Fruit fly (Drosophila melanogaster) whole organism, embryonic: ENCODE data around the gene CG46026.

ENCODE experiments used
- Abd-B ChIP-seq: fragments of 200-800 bp; sonication (Bioruptor generic); optimal IDR thresholded peaks from 2 replicates; lab custom pipeline; 2018; ENCODE audit warnings: missing biosample characterization, mild to moderate bottlenecking, missing genetic modification characterization, moderate library complexity
- B-H2 ChIP-seq: fragments of 200-800 bp; sonication (Bioruptor generic); optimal IDR thresholded peaks from 2 replicates; lab custom pipeline; 2018; ENCODE audit warnings: missing biosample characterization, mild to moderate bottlenecking, missing genetic modification characterization
- CG10274 ChIP-seq: fragments of 200-800 bp; sonication (Bioruptor generic); optimal IDR thresholded peaks from 3 replicates; lab custom pipeline; 2017; ENCODE audit warnings: missing biosample characterization, mild to moderate bottlenecking, missing genetic modification characterization
- CG13287 ChIP-seq: fragments of 200-800 bp; sonication (Bioruptor generic); IDR thresholded peaks from 2 replicates; pipeline ENCODE4 v1.3.6; 2022; ENCODE audit warnings: missing biosample characterization, missing genetic modification characterization; ENCODE audit not compliant: partially characterized antibody
- CG13424 ChIP-seq: fragments of 200-800 bp; sonication (Bioruptor generic); optimal IDR thresholded peaks from 2 replicates; lab custom pipeline; 2019; ENCODE audit warnings: missing biosample characterization, mild to moderate bottlenecking, missing genetic modification characterization, moderate library complexity
- CG15696 ChIP-seq: fragments of 200-800 bp; sonication (Bioruptor generic); optimal IDR thresholded peaks from 2 replicates; lab custom pipeline; 2019; ENCODE audit warnings: missing biosample characterization, mild to moderate bottlenecking, missing genetic modification characterization, moderate library complexity
- CG17568 ChIP-seq: fragments of 200-800 bp; sonication (Bioruptor generic); optimal IDR thresholded peaks from 2 replicates; lab custom pipeline; 2018; ENCODE audit warnings: missing biosample characterization, mild to moderate bottlenecking, missing genetic modification characterization, moderate library complexity
- CG17912 ChIP-seq: fragments of 200-800 bp; sonication (Bioruptor generic); optimal IDR thresholded peaks from 2 replicates; lab custom pipeline; 2018; ENCODE audit warnings: missing biosample characterization, mild to moderate bottlenecking, missing genetic modification characterization
- CG34224 ChIP-seq: fragments of 200-800 bp; sonication (Bioruptor generic); IDR thresholded peaks from 3 replicates; pipeline ENCODE4 v1.3.6; 2022; ENCODE audit warnings: missing biosample characterization, missing genetic modification characterization; ENCODE audit not compliant: partially characterized antibody
- CG34422 ChIP-seq: fragments of 200-800 bp; sonication (Bioruptor generic); IDR thresholded peaks from 3 replicates; pipeline ENCODE4 v1.3.6; 2022; ENCODE audit warnings: missing biosample characterization, missing genetic modification characterization
- CG3838 ChIP-seq: fragments of 200-800 bp; sonication (Bioruptor generic); optimal IDR thresholded peaks from 3 replicates; lab custom pipeline; 2016; ENCODE audit warnings: missing biosample characterization, missing genetic modification characterization
- CG6254 ChIP-seq: fragments of 200-800 bp; sonication (Bioruptor generic); optimal IDR thresholded peaks from 3 replicates; lab custom pipeline; 2017; ENCODE audit warnings: mild to moderate bottlenecking, missing biosample characterization, missing genetic modification reagents, missing genetic modification characterization
- CG8290 ChIP-seq, 3 experiments: fragments of 200-800 bp; sonication (Bioruptor generic); optimal IDR thresholded peaks; 2 replicates each; lab custom pipeline; 2016 to 2019; ENCODE audit warnings: missing biosample characterization in 3 of 3, missing genetic modification characterization in 3 of 3, mild to moderate bottlenecking in 2 of 3, moderate library complexity in 1 of 3
- CG9876 ChIP-seq: fragments of 200-800 bp; sonication (Bioruptor generic); optimal IDR thresholded peaks from 2 replicates; lab custom pipeline; 2016; ENCODE audit warnings: missing biosample characterization, missing genetic modification characterization
- CoRest ChIP-seq: fragments of 200-800 bp; sonication (Bioruptor generic); optimal IDR thresholded peaks from 3 replicates; lab custom pipeline; 2018; ENCODE audit warnings: missing biosample characterization, mild to moderate bottlenecking, missing genetic modification characterization, moderate library complexity
- Dbx ChIP-seq: fragments of 200-800 bp; sonication (Bioruptor generic); IDR thresholded peaks from 3 replicates; pipeline ENCODE4 v1.3.6; 2022; ENCODE audit warnings: missing biosample characterization, missing genetic modification characterization
- Dip2 ChIP-seq: fragments of 200-800 bp; sonication (Bioruptor generic); IDR thresholded peaks from 2 replicates; pipeline ENCODE4 v1.3.6; 2022; ENCODE audit warnings: missing biosample characterization, missing genetic modification characterization
- E2f2 ChIP-seq: fragments of 200-800 bp; sonication (Bioruptor generic); IDR thresholded peaks from 2 replicates; pipeline ENCODE4 v1.3.6; 2022; ENCODE audit warnings: missing biosample characterization, missing genetic modification characterization
- Fer2 ChIP-seq: fragments of 200-800 bp; sonication (Bioruptor generic); optimal IDR thresholded peaks from 2 replicates; lab custom pipeline; 2018; ENCODE audit warnings: missing biosample characterization, mild to moderate bottlenecking, missing genetic modification characterization, moderate library complexity
- HLH3B ChIP-seq: fragments of 200-800 bp; sonication (Bioruptor generic); IDR thresholded peaks from 2 replicates; pipeline ENCODE4 v1.3.6; 2022; ENCODE audit warnings: missing biosample characterization, missing genetic modification characterization
- Meics ChIP-seq: fragments of 200-800 bp; sonication (Bioruptor generic); optimal IDR thresholded peaks from 2 replicates; lab custom pipeline; 2017; ENCODE audit warnings: missing biosample characterization, mild to moderate bottlenecking, missing genetic modification characterization
- Mrtf ChIP-seq: fragments of 200-800 bp; sonication (Bioruptor generic); IDR thresholded peaks from 3 replicates; pipeline ENCODE4 v1.3.6; 2022; ENCODE audit warnings: missing biosample characterization, missing genetic modification characterization
- NfI ChIP-seq: fragments of 200-800 bp; sonication (Bioruptor generic); optimal IDR thresholded peaks from 3 replicates; lab custom pipeline; 2018; ENCODE audit warnings: missing biosample characterization, mild to moderate bottlenecking, missing genetic modification characterization, moderate library complexity
- Opbp ChIP-seq: fragments of 200-800 bp; sonication (Bioruptor generic); IDR thresholded peaks from 3 replicates; pipeline ENCODE4 v1.3.6; 2022; ENCODE audit warnings: missing biosample characterization, missing genetic modification characterization; ENCODE audit not compliant: partially characterized antibody
- Stat92E ChIP-seq, 3 experiments: fragments of >200 bp in 2 of 3; fragments of 200-800 bp in 1 of 3; sonication (Bioruptor generic) in 1 of 3; optimal IDR thresholded peaks; 2 replicates each; lab custom pipeline; 2017 to 2019; ENCODE audit warnings: missing biosample characterization in 3 of 3, missing genetic modification characterization in 3 of 3, mild to moderate bottlenecking in 1 of 3, moderate library complexity in 1 of 3
- amos ChIP-seq: fragments of 200-800 bp; sonication (Bioruptor generic); IDR thresholded peaks from 2 replicates; pipeline ENCODE4 v1.3.6; 2022; ENCODE audit warnings: missing biosample characterization, missing genetic modification characterization; ENCODE audit not compliant: partially characterized antibody
- ap ChIP-seq: fragments of 200-800 bp; sonication (Bioruptor generic); IDR thresholded peaks from 2 replicates; pipeline ENCODE4 v1.3.6; 2022; ENCODE audit warnings: missing biosample characterization, missing genetic modification characterization
- bab2 ChIP-seq: fragments of 200-800 bp; sonication (Bioruptor generic); optimal IDR thresholded peaks from 2 replicates; lab custom pipeline; 2016; ENCODE audit warnings: missing biosample characterization, missing genetic modification characterization
- bbx ChIP-seq: fragments of 200-800 bp; sonication (Bioruptor generic); IDR thresholded peaks from 2 replicates; pipeline ENCODE4 v1.3.6; 2022; ENCODE audit warnings: missing biosample characterization, missing genetic modification characterization; ENCODE audit not compliant: partially characterized antibody
- bsh ChIP-seq, 2 experiments: fragments of 200-800 bp; sonication (Bioruptor generic); optimal IDR thresholded peaks; 2 replicates each; lab custom pipeline; 2017 to 2018; ENCODE audit warnings: mild to moderate bottlenecking in 2 of 2, missing biosample characterization in 2 of 2, missing genetic modification characterization in 2 of 2, moderate library complexity in 1 of 2
- ci ChIP-seq: fragments of 200-800 bp; sonication (Bioruptor generic); IDR thresholded peaks from 3 replicates; pipeline ENCODE4 v1.3.6; 2022; ENCODE audit warnings: missing biosample characterization, missing genetic modification characterization
- crol ChIP-seq: fragments of 200-800 bp; sonication (Bioruptor generic); IDR thresholded peaks from 2 replicates; pipeline ENCODE4 v1.3.6; 2022; ENCODE audit warnings: missing biosample characterization, missing genetic modification characterization
- danr ChIP-seq: fragments of 200-800 bp; sonication (Bioruptor generic); IDR thresholded peaks from 2 replicates; pipeline ENCODE4 v1.3.6; 2022; ENCODE audit warnings: missing biosample characterization, missing genetic modification characterization
- dati ChIP-seq: fragments of 200-800 bp; sonication (Bioruptor generic); IDR thresholded peaks from 2 replicates; pipeline ENCODE4 v1.3.6; 2022; ENCODE audit warnings: missing biosample characterization, missing genetic modification characterization
- gcm2 ChIP-seq: fragments of 200-800 bp; sonication (Bioruptor generic); optimal IDR thresholded peaks from 2 replicates; lab custom pipeline; 2016; ENCODE audit warnings: missing biosample characterization, missing genetic modification characterization
- gem ChIP-seq: fragments of 200-800 bp; sonication (Bioruptor generic); optimal IDR thresholded peaks from 2 replicates; lab custom pipeline; 2019; ENCODE audit warnings: missing biosample characterization, mild to moderate bottlenecking, missing genetic modification characterization, moderate library complexity
- gsb ChIP-seq: fragments of 200-800 bp; sonication (Bioruptor generic); IDR thresholded peaks from 2 replicates; pipeline ENCODE4 v1.3.6; 2022; ENCODE audit warnings: missing biosample characterization, missing genetic modification characterization
- kah ChIP-seq: fragments of 200-800 bp; sonication (Bioruptor generic); optimal IDR thresholded peaks from 2 replicates; lab custom pipeline; 2018; ENCODE audit warnings: missing biosample characterization, mild to moderate bottlenecking, missing genetic modification characterization
- lilli ChIP-seq: fragments of 200-800 bp; sonication (Bioruptor generic); optimal IDR thresholded peaks from 3 replicates; lab custom pipeline; 2016; ENCODE audit warnings: missing biosample characterization, missing genetic modification characterization
- mirr ChIP-seq: fragments of 200-800 bp; sonication (Bioruptor generic); optimal IDR thresholded peaks from 3 replicates; lab custom pipeline; 2018; ENCODE audit warnings: missing biosample characterization, mild to moderate bottlenecking, missing genetic modification characterization
- odd ChIP-seq: fragments of 200-800 bp; sonication (Bioruptor generic); optimal IDR thresholded peaks from 2 replicates; lab custom pipeline; 2017; ENCODE audit warnings: missing biosample characterization, mild to moderate bottlenecking, missing genetic modification characterization
- pita ChIP-seq: fragments of 200-800 bp; sonication (Bioruptor generic); optimal IDR thresholded peaks from 2 replicates; lab custom pipeline; 2017; ENCODE audit warnings: missing biosample characterization, mild to moderate bottlenecking, missing genetic modification characterization
- prd ChIP-seq, 3 experiments: fragments of >200 bp in 2 of 3; fragments of 200-800 bp in 1 of 3; sonication (Bioruptor generic) in 1 of 3; optimal IDR thresholded peaks in 2 of 3; IDR thresholded peaks in 1 of 3; 2 replicates in 2 of 3; 3 replicates in 1 of 3; pipeline versions ENCODE4 v1.3.6 to Lab custom; 2017 to 2022; ENCODE audit warnings: missing biosample characterization in 1 of 3, missing genetic modification characterization in 1 of 3
- pum ChIP-seq: fragments of 200-800 bp; sonication (Bioruptor generic); optimal IDR thresholded peaks from 2 replicates; lab custom pipeline; 2016; ENCODE audit warnings: missing biosample characterization, missing genetic modification characterization
- sna ChIP-seq: fragments of 200-800 bp; sonication (Bioruptor generic); IDR thresholded peaks from 2 replicates; pipeline ENCODE4 v1.3.6; 2022; ENCODE audit warnings: missing biosample characterization, missing genetic modification characterization; ENCODE audit not compliant: partially characterized antibody
- tgo ChIP-seq: fragments of 200-800 bp; sonication (Bioruptor generic); IDR thresholded peaks from 3 replicates; pipeline ENCODE4 v1.3.6; 2022; ENCODE audit warnings: missing biosample characterization, missing genetic modification characterization

CG46026 gene

DNA sequence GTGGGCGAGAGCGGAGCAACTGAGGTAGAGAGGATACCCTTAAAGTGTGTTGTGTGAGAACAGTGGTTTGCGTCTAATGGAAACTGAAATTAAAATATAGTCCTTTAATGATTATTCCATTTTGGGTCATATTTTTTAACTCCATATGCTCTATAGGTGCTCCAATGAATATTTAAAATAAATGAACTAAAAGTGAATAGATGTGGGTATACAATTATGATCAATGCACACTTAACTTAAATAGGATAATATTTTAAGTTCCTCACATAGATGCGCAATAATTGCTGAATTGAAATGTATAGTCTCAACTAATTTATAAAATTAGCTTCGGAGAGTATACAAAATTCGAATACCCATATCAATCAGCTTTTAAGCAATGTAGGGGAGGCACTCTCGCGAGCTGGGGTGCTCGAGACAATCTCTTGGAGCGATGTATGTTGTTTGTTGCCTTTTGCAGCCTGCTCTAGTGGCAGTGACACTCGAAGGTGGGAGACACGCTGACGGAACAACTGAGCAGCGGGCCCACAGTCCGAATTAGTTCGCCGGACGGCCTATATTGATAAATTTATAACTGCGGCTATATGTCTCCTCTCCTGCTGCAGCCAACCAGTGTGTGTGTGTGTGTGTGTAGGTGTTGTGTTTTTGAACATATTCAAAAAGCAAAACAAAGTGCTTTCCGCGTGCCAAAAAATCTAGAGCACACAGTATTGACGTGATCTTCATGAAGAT, 47.1 kb downstream of the CG46026 start (continued):
- TF ChIP-seq Opbp (GFP tag; lab: Robert Waterston, UW) (no peak), amos (no peak), Dbx (GFP tag; lab: Robert Waterston, UW) (no peak), CG13287 (no peak), gcm2 (no peak), CG13424 (tag; lab: Kevin White, UChicago) (peak; percentile 87), ci (GFP tag; lab: Robert Waterston, UW) (peak; percentile 55; the same call in 1 of the 3 replicates), mirr (GFP tag; lab: Kevin White, UChicago) (no peak), CG34224 (no peak), CG8290 (GFP tag; optimal IDR thresholded peaks at IDR 0.05; lab: Kevin White, UChicago) (peak; percentile 34), CG8290 (tag; optimal IDR thresholded peaks at IDR 0.05; lab: Kevin White, UChicago) (no peak), bsh (GFP tag; optimal IDR thresholded peaks at IDR 0.05; lab: Kevin White, UChicago) (peak; percentile 28 to 87), CG3838 (GFP tag; lab: Kevin White, UChicago) (peak; percentile 79), sna (GFP tag; lab: Robert Waterston, UW) (no peak), dati (GFP tag; lab: Robert Waterston, UW) (0 out of 2 replicates have a peak, but pooled peaks have one; percentile 28), Dip2 (GFP tag; lab: Robert Waterston, UW) (no peak), prd (optimal IDR thresholded peaks at IDR 0.05; lab: Kevin White, UChicago) (no peak), prd (GFP tag; IDR thresholded peaks at IDR 0.05; lab: Robert Waterston, UW) (peak; percentile 63; the same call in 2 of the 3 replicates), crol (GFP tag; lab: Robert Waterston, UW) (no peak), Meics (peak; percentile 80), danr (GFP tag; lab: Robert Waterston, UW) (peak; percentile 47; the same call in 1 of the 2 replicates), CG17568 (GFP tag; lab: Kevin White, UChicago) (peak; percentile 47), CG15696 (tag; lab: Kevin White, UChicago) (peak; percentile 20), CG10274 (GFP tag; lab: Kevin White, UChicago) (peak; percentile 64), kah (GFP tag; lab: Kevin White, UChicago) (peak; percentile 52), gsb (GFP tag; lab: Robert Waterston, UW) (peak; percentile 61; the same call in 1 of the 2 replicates), tgo (GFP tag; lab: Robert Waterston, UW) (peak; percentile 72), CoRest (tag; lab: Kevin White, UChicago) (peak; percentile 90), odd (GFP tag; lab: Kevin White, UChicago) (peak; percentile 80), ap (GFP tag; lab: Robert Waterston, UW) (0 out of 2 replicates have a peak, but pooled peaks have one; percentile 32), E2f2 (GFP tag; lab: Robert Waterston, UW) (peak; percentile 53; the same call in 1 of the 2 replicates), bbx (no peak), HLH3B (GFP tag; lab: Robert Waterston, UW) (peak; percentile 45; the same call in 1 of the 2 replicates), pita (no peak), bab2 (GFP tag; lab: Kevin White, UChicago) (peak; percentile 70), pum (GFP tag; lab: Kevin White, UChicago) (peak; percentile 35), Mrtf (GFP tag; lab: Robert Waterston, UW) (peak; percentile 59; the same call in 1 of the 3 replicates), CG6254 (GFP tag; lab: Kevin White, UChicago) (peak; percentile 67), NfI (GFP tag; lab: Kevin White, UChicago) (no peak), Abd-B (GFP tag; lab: Kevin White, UChicago) (no peak), Fer2 (tag; lab: Kevin White, UChicago) (no peak), Stat92E (GFP tag; optimal IDR thresholded peaks at IDR 0.05; lab: Kevin White, UChicago) (peak in 1 of 3 experiments; percentile 9), CG9876 (GFP tag; lab: Kevin White, UChicago) (no peak), gem (peak; percentile 92), CG34422 (GFP tag; lab: Robert Waterston, UW) (0 out of 3 replicates have a peak, but pooled peaks have one; percentile 23), lilli (peak; percentile 75), B-H2 (GFP tag; lab: Kevin White, UChicago) (no peak), CG17912 (GFP tag; lab: Kevin White, UChicago) (no peak)
